Worm (Caenorhabditis elegans): ENCODE measurements around the gene C49H3.12.

C49H3.12 gene

ce11 chrIV:7927218-7927617 is at the start of gene C49H3.12:
Gene C49H3.12, minus strand, starts transcription at chrIV:7927318.
- TF ChIP-seq flt-1 (GFP tag; IDR thresholded peaks at IDR 0.05), result no peak
- TF ChIP-seq ztf-29 (GFP tag; IDR thresholded peaks at IDR 0.05), result no peak
- TF ChIP-seq klf-2 (GFP tag; conservative IDR thresholded peaks at IDR 0.05), result no peak
- TF ChIP-seq cog-1 (tag; optimal IDR thresholded peaks at IDR 0.05), result no peak
- TF ChIP-seq T22C8.4 (GFP tag; IDR thresholded peaks at IDR 0.05), result no peak
- no peak for TF ChIP-seq med-1 (GFP tag; optimal IDR thresholded peaks at IDR 0.05; ENCODE audit: insufficient read depth)
- no peak for TF ChIP-seq tab-1 (GFP tag; IDR thresholded peaks at IDR 0.05)
- no peak for TF ChIP-seq ref-1 (GFP tag; conservative IDR thresholded peaks at IDR 0.05)
- TF ChIP-seq ztf-23 (GFP tag; IDR thresholded peaks at IDR 0.05), result no peak

ce11 chrIV:7976210-7976609 is 49.1 kb upstream of the C49H3.12 start, which contains the start of gene F57H12.6:
Gene F57H12.6, minus strand, starts transcription at chrIV:7976310.
- TF ChIP-seq tab-1 (GFP tag; IDR thresholded peaks at IDR 0.05) (no peak), ztf-23 (GFP tag; IDR thresholded peaks at IDR 0.05) (no peak), ref-1 (GFP tag; conservative IDR thresholded peaks at IDR 0.05) (no peak), ztf-29 (GFP tag; IDR thresholded peaks at IDR 0.05) (no peak)

ce11 chrIV:7967006-7967405 is 39.9 kb upstream of the C49H3.12 start, which contains the start of gene F57H12.5:
Gene F57H12.5, plus strand, starts transcription at chrIV:7967306.
- TF ChIP-seq ztf-29 (GFP tag; IDR thresholded peaks at IDR 0.05) (no peak), T22C8.4 (GFP tag; IDR thresholded peaks at IDR 0.05) (no peak), ref-1 (GFP tag; conservative IDR thresholded peaks at IDR 0.05) (no peak), ztf-23 (GFP tag; IDR thresholded peaks at IDR 0.05) (no peak), med-1 (GFP tag; optimal IDR thresholded peaks at IDR 0.05; ENCODE audit: insufficient read depth) (no peak), flt-1 (GFP tag; IDR thresholded peaks at IDR 0.05) (no peak), cog-1 (tag; optimal IDR thresholded peaks at IDR 0.05) (no peak), tab-1 (GFP tag; IDR thresholded peaks at IDR 0.05) (no peak), klf-2 (GFP tag; conservative IDR thresholded peaks at IDR 0.05) (no peak)

ce11 chrIV:7961889-7962342 is 34.8 kb upstream of the C49H3.12 start:
- TF ChIP-seq tab-1 (GFP tag; IDR thresholded peaks at IDR 0.05), result no peak
- TF ChIP-seq cog-1 (tag; optimal IDR thresholded peaks at IDR 0.05), result no peak
- TF ChIP-seq flt-1 (GFP tag; IDR thresholded peaks at IDR 0.05), result no peak
- TF ChIP-seq ref-1 (GFP tag; conservative IDR thresholded peaks at IDR 0.05), result no peak
- no peak for TF ChIP-seq klf-2 (GFP tag; conservative IDR thresholded peaks at IDR 0.05)
- TF ChIP-seq T22C8.4 (GFP tag; IDR thresholded peaks at IDR 0.05), result no peak

- no peak for TF ChIP-seq med-1 (GFP tag; optimal IDR thresholded peaks at IDR 0.05; ENCODE audit: insufficient read depth)
- TF ChIP-seq ztf-29 (GFP tag; IDR thresholded peaks at IDR 0.05), result no peak
- no peak for TF ChIP-seq ztf-23 (GFP tag; IDR thresholded peaks at IDR 0.05)
- TF ChIP-seq klf-2 (GFP tag; conservative IDR thresholded peaks at IDR 0.05), result no peak
- no peak for TF ChIP-seq flt-1 (GFP tag; IDR thresholded peaks at IDR 0.05)
- no peak for TF ChIP-seq T22C8.4 (GFP tag; IDR thresholded peaks at IDR 0.05)
- no peak for TF ChIP-seq cog-1 (tag; optimal IDR thresholded peaks at IDR 0.05)
- no peak for TF ChIP-seq ref-1 (GFP tag; conservative IDR thresholded peaks at IDR 0.05)
- no peak for TF ChIP-seq tab-1 (GFP tag; IDR thresholded peaks at IDR 0.05)
Observed at ce11 chrIV:7958092-7958491, 31.0 kb upstream of the C49H3.12 start.

ce11 chrIV:7957504-7957903 is 30.4 kb upstream of the C49H3.12 start, which contains the start of gene frpr-10:
Gene frpr-10, plus strand, starts transcription at chrIV:7957804.
- TF ChIP-seq ztf-29 (GFP tag; IDR thresholded peaks at IDR 0.05), result no peak
- TF ChIP-seq med-1 (GFP tag; optimal IDR thresholded peaks at IDR 0.05; ENCODE audit: insufficient read depth), result no peak
- no peak for TF ChIP-seq tab-1 (GFP tag; IDR thresholded peaks at IDR 0.05)
- no peak for TF ChIP-seq T22C8.4 (GFP tag; IDR thresholded peaks at IDR 0.05)
- no peak for TF ChIP-seq ref-1 (GFP tag; conservative IDR thresholded peaks at IDR 0.05)
- no peak for TF ChIP-seq klf-2 (GFP tag; conservative IDR thresholded peaks at IDR 0.05)
- TF ChIP-seq ztf-23 (GFP tag; IDR thresholded peaks at IDR 0.05), result no peak
- TF ChIP-seq flt-1 (GFP tag; IDR thresholded peaks at IDR 0.05), result no peak
- no peak for TF ChIP-seq cog-1 (tag; optimal IDR thresholded peaks at IDR 0.05)

ce11 chrIV:7956643-7957317 is 29.7 kb upstream of the C49H3.12 start, which contains the start of gene csr-1:
Gene csr-1, plus strand, starts transcription at chrIV:7957267.
- TF ChIP-seq flt-1 (GFP tag; IDR thresholded peaks at IDR 0.05) (no peak), T22C8.4 (GFP tag; IDR thresholded peaks at IDR 0.05) (no peak), med-1 (GFP tag; optimal IDR thresholded peaks at IDR 0.05; ENCODE audit: insufficient read depth) (no peak), ztf-29 (GFP tag; IDR thresholded peaks at IDR 0.05) (no peak), ztf-23 (GFP tag; IDR thresholded peaks at IDR 0.05) (no peak), tab-1 (GFP tag; IDR thresholded peaks at IDR 0.05) (no peak), ref-1 (GFP tag; conservative IDR thresholded peaks at IDR 0.05) (no peak), cog-1 (tag; optimal IDR thresholded peaks at IDR 0.05) (no peak), klf-2 (GFP tag; conservative IDR thresholded peaks at IDR 0.05) (no peak)

- TF ChIP-seq klf-2 (GFP tag; conservative IDR thresholded peaks at IDR 0.05) (no peak), flt-1 (GFP tag; IDR thresholded peaks at IDR 0.05) (no peak), med-1 (GFP tag; optimal IDR thresholded peaks at IDR 0.05; ENCODE audit: insufficient read depth) (no peak), T22C8.4 (GFP tag; IDR thresholded peaks at IDR 0.05) (no peak), cog-1 (tag; optimal IDR thresholded peaks at IDR 0.05) (no peak), tab-1 (GFP tag; IDR thresholded peaks at IDR 0.05) (no peak), ztf-23 (GFP tag; IDR thresholded peaks at IDR 0.05) (no peak), ztf-29 (GFP tag; IDR thresholded peaks at IDR 0.05) (no peak), ref-1 (GFP tag; conservative IDR thresholded peaks at IDR 0.05) (no peak)
Observed at ce11 chrIV:7955849-7956248, 28.7 kb upstream of the C49H3.12 start, which contains the start of gene ceh-19. Gene ceh-19, minus strand, starts transcription at chrIV:7955949.

ce11 chrIV:7954006-7954405 is 26.9 kb upstream of the C49H3.12 start:
- TF ChIP-seq klf-2 (GFP tag; conservative IDR thresholded peaks at IDR 0.05), result no peak
- no peak for TF ChIP-seq ztf-23 (GFP tag; IDR thresholded peaks at IDR 0.05)
- no peak for TF ChIP-seq tab-1 (GFP tag; IDR thresholded peaks at IDR 0.05)
- TF ChIP-seq cog-1 (tag; optimal IDR thresholded peaks at IDR 0.05), result no peak
- TF ChIP-seq T22C8.4 (GFP tag; IDR thresholded peaks at IDR 0.05), result no peak
- TF ChIP-seq ref-1 (GFP tag; conservative IDR thresholded peaks at IDR 0.05), result no peak
- TF ChIP-seq med-1 (GFP tag; optimal IDR thresholded peaks at IDR 0.05; ENCODE audit: insufficient read depth), result no peak
- TF ChIP-seq ztf-29 (GFP tag; IDR thresholded peaks at IDR 0.05), result no peak
- no peak for TF ChIP-seq flt-1 (GFP tag; IDR thresholded peaks at IDR 0.05)
